Worm (Caenorhabditis elegans): ENCODE measurements around the gene ZC317.2.

- TF ChIP-seq fkh-6 (tag; optimal IDR thresholded peaks at IDR 0.05) (no peak), pag-3 (tag; optimal IDR thresholded peaks at IDR 0.05; ENCODE audit: borderline replicate concordance) (no peak), F13H6.1 (tag; optimal IDR thresholded peaks at IDR 0.05) (no peak), pat-9 (tag; optimal IDR thresholded peaks at IDR 0.05) (no peak), ama-1 (optimal IDR thresholded peaks at IDR 0.05) (no peak), ceh-9 (tag; optimal IDR thresholded peaks at IDR 0.05) (no peak), dve-1 (tag; optimal IDR thresholded peaks at IDR 0.05) (no peak), hlh-13 (GFP tag; optimal IDR thresholded peaks at IDR 0.05) (no peak), nhr-11 (tag; optimal IDR thresholded peaks at IDR 0.05) (no peak)
These were observed 3.0 kb downstream of the ZC317.2 start, which contains the start of gene srg-67 for ce11 chrV:5462894-5463293.

Measured in whole organism, late embryonic.